Fruit fly (Drosophila melanogaster): ENCODE results near the gene Ogg1.

DNA sequence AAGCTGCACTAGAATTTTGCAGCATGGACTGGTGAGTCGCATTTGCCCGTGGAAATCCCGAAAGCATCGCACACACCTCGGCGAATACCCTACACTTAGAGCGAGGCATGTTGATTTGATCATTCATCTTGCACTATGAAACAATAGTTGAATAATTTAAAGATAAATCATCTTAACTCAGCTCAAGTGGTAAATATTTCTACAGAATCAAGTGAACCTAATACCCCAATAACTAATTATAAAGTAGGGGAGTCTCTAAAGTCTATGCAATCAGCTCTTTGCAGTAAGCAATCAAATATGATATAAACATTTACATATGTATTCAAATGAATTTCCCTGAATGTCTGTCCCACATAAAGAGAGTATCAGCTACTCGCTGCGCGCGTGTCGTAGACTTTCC lies 12.7 kb upstream of the Ogg1 start:
- TF ChIP-seq ttk (optimal IDR thresholded peaks at IDR 0.05) (no peak), h (optimal IDR thresholded peaks at IDR 0.05) (no peak), Sin3A (optimal IDR thresholded peaks at IDR 0.05) (no peak), psq (optimal IDR thresholded peaks at IDR 0.05) (no peak), Myc (optimal IDR thresholded peaks at IDR 0.05) (no peak), insv (optimal IDR thresholded peaks at IDR 0.05) (no peak)

Data from Kc167 (cell line).